Worm (Caenorhabditis elegans): ENCODE results near the gene C23G10.5.

C23G10.5 gene

ce11 chrIII:6180294-6180693 lies 10.6 kb upstream of the C23G10.5 start (continued):
- no peak for TF ChIP-seq hmg-1.1 (GFP tag; IDR thresholded peaks at IDR 0.05)
- TF ChIP-seq zfp-2 (tag; optimal IDR thresholded peaks at IDR 0.05): no peak
- no peak for TF ChIP-seq attf-4 (tag; optimal IDR thresholded peaks at IDR 0.05)
- TF ChIP-seq unc-39 (tag; optimal IDR thresholded peaks at IDR 0.05): no peak
- TF ChIP-seq zag-1 (tag; optimal IDR thresholded peaks at IDR 0.05): no peak
- TF ChIP-seq ceh-20 (GFP tag; IDR thresholded peaks at IDR 0.05): no peak
- peak; percentile 56 for TF ChIP-seq nhr-28 (tag; optimal IDR thresholded peaks at IDR 0.05)
- no peak for TF ChIP-seq R02D3.7 (tag; optimal IDR thresholded peaks at IDR 0.05)
- no peak for TF ChIP-seq daf-8 (GFP tag; IDR thresholded peaks at IDR 0.05)
- no peak for TF ChIP-seq F10B5.3 (tag; optimal IDR thresholded peaks at IDR 0.05)
- TF ChIP-seq spr-3 (GFP tag; optimal IDR thresholded peaks at IDR 0.05): no peak
- no peak for TF ChIP-seq nhr-76 (tag; optimal IDR thresholded peaks at IDR 0.05)
- no peak for TF ChIP-seq skn-1 (tag; optimal IDR thresholded peaks at IDR 0.05)
- TF ChIP-seq madf-9 (GFP tag; conservative IDR thresholded peaks at IDR 0.05): no peak
- no peak for TF ChIP-seq snpc-1.2 (GFP tag; IDR thresholded peaks at IDR 0.05)
- peak; percentile 4 for TF ChIP-seq mxl-3 (GFP tag; optimal IDR thresholded peaks at IDR 0.05)
- no peak for TF ChIP-seq tag-97 (GFP tag; IDR thresholded peaks at IDR 0.05)
- no peak for TF ChIP-seq Y75B8A.6 (GFP tag; IDR thresholded peaks at IDR 0.05)
- TF ChIP-seq lin-29 (GFP tag; IDR thresholded peaks at IDR 0.05): no peak
- no peak for TF ChIP-seq daf-12 (tag; optimal IDR thresholded peaks at IDR 0.05)
- peak; percentile 5 for TF ChIP-seq hlh-30 (tag; optimal IDR thresholded peaks at IDR 0.05; ENCODE audit: insufficient read depth)
- no peak for TF ChIP-seq lin-15B (tag; optimal IDR thresholded peaks at IDR 0.05)
- no peak for TF ChIP-seq lin-38 (GFP tag; IDR thresholded peaks at IDR 0.05)
- no peak for TF ChIP-seq nhr-102 (tag; optimal IDR thresholded peaks at IDR 0.05)
- no peak for TF ChIP-seq cey-2 (tag; optimal IDR thresholded peaks at IDR 0.05; ENCODE audit: borderline replicate concordance, insufficient read depth)
- no peak for TF ChIP-seq sdz-12 (GFP tag; optimal IDR thresholded peaks at IDR 0.05)
- TF ChIP-seq nhr-111 (GFP tag; optimal IDR thresholded peaks at IDR 0.05): no peak
- TF ChIP-seq Y5F2A.4 (GFP tag; optimal IDR thresholded peaks at IDR 0.05): no peak
- no peak for TF ChIP-seq Y48G9A.11 (GFP tag; IDR thresholded peaks at IDR 0.05)
- TF ChIP-seq nhr-42 (GFP tag; IDR thresholded peaks at IDR 0.05): no peak
- TF ChIP-seq jun-1 (tag; optimal IDR thresholded peaks at IDR 0.05): no peak
- no peak for TF ChIP-seq zip-2 (tag; optimal IDR thresholded peaks at IDR 0.05)
- TF ChIP-seq T20F7.1 (GFP tag; optimal IDR thresholded peaks at IDR 0.05): no peak
- no peak for TF ChIP-seq saeg-2 (GFP tag; IDR thresholded peaks at IDR 0.05)
- no peak for TF ChIP-seq dmd-8 (GFP tag; IDR thresholded peaks at IDR 0.05)
- 0 out of 2 replicates have a peak, but pooled peaks have one; percentile 20 for TF ChIP-seq tra-1 (GFP tag; IDR thresholded peaks at IDR 0.05)
- no peak for TF ChIP-seq aly-2 (tag; optimal IDR thresholded peaks at IDR 0.05)
- TF ChIP-seq mes-2 (tag; optimal IDR thresholded peaks at IDR 0.05; ENCODE audit: poor library complexity, severe bottlenecking): no peak
- no peak for TF ChIP-seq gei-8 (GFP tag; optimal IDR thresholded peaks at IDR 0.05)
- TF ChIP-seq mxl-2 (GFP tag; conservative IDR thresholded peaks at IDR 0.05): no peak
- TF ChIP-seq dpl-1 (GFP tag; optimal IDR thresholded peaks at IDR 0.05): no peak
- TF ChIP-seq F37D6.2 (tag; optimal IDR thresholded peaks at IDR 0.05): no peak
- no peak for TF ChIP-seq F49E8.2 (tag; optimal IDR thresholded peaks at IDR 0.05; ENCODE audit: borderline replicate concordance)
- no peak for TF ChIP-seq ces-1 (GFP tag; optimal IDR thresholded peaks at IDR 0.05)
- no peak for TF ChIP-seq nhr-237 (tag; optimal IDR thresholded peaks at IDR 0.05)
- TF ChIP-seq dmd-6 (GFP tag; IDR thresholded peaks at IDR 0.05): peak; percentile 78
- no peak for TF ChIP-seq spr-1 (tag; optimal IDR thresholded peaks at IDR 0.05)
- TF ChIP-seq set-16 (GFP tag; IDR thresholded peaks at IDR 0.05): no peak
- no peak for TF ChIP-seq lin-39 (tag; optimal IDR thresholded peaks at IDR 0.05)
- TF ChIP-seq F26F4.8 (GFP tag; conservative IDR thresholded peaks at IDR 0.05): no peak
- no peak for TF ChIP-seq nhr-25 (tag; optimal IDR thresholded peaks at IDR 0.05; ENCODE audit: borderline replicate concordance, insufficient read depth)
- no peak for TF ChIP-seq daf-19 (GFP tag; conservative IDR thresholded peaks at IDR 0.05)

Measured in whole organism, L4 larva.